Worm (Caenorhabditis elegans) whole organism, L1 larva: ENCODE measurements around the gene T26H5.8.

Experiments
- ama-1 ChIP-seq: fragments of 150-350 bp; optimal IDR thresholded peaks from 2 replicates; lab custom pipeline; 2014
- jun-1 ChIP-seq: fragments of 150-350 bp; optimal IDR thresholded peaks from 2 replicates; lab custom pipeline; 2014; ENCODE audit warnings: missing biosample characterization, missing genetic modification reagents, missing genetic modification characterization
- nhr-11 ChIP-seq: fragments of 150-350 bp; optimal IDR thresholded peaks from 2 replicates; lab custom pipeline; 2014; ENCODE audit warnings: missing biosample characterization, missing genetic modification characterization
- unc-62 ChIP-seq: fragments of 150-350 bp; optimal IDR thresholded peaks from 2 replicates; lab custom pipeline; 2014; ENCODE audit warnings: missing biosample characterization, missing genetic modification reagents, missing genetic modification characterization
- ztf-4 ChIP-seq: fragments of 150-350 bp; optimal IDR thresholded peaks from 2 replicates; lab custom pipeline; 2014; ENCODE audit warnings: missing biosample characterization, missing genetic modification characterization

DNA sequence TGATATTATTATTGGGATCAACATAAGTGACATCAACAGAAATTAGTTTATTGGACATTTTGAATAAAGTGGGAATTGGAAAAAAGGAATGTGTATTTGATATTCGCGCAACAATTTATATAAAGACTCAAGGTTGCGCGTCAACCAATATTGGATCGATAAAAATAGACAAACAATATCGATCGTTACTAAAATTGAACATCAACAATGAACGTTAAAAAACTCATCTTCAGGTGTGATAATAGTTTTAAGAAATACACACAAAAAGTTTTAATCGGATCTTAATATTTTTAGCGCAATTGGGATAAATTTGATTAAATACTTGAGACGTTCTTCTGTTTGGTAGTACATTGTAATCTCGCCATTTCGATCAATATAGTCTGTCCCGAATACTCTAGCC, 8.9 kb downstream of the T26H5.8 start, which contains the start of gene fbxa-104:
- TF ChIP-seq jun-1 (tag; lab: Kevin White, UChicago): no peak
- no peak for TF ChIP-seq ztf-4 (tag; lab: Kevin White, UChicago)
- no peak for TF ChIP-seq ama-1 (lab: Kevin White, UChicago)
- no peak for TF ChIP-seq nhr-11 (tag; lab: Kevin White, UChicago)
- TF ChIP-seq unc-62 (GFP tag; lab: Kevin White, UChicago): no peak
